Fruit fly (Drosophila melanogaster): Measurements from ENCODE around the gene ovo.

ovo gene

DNA sequence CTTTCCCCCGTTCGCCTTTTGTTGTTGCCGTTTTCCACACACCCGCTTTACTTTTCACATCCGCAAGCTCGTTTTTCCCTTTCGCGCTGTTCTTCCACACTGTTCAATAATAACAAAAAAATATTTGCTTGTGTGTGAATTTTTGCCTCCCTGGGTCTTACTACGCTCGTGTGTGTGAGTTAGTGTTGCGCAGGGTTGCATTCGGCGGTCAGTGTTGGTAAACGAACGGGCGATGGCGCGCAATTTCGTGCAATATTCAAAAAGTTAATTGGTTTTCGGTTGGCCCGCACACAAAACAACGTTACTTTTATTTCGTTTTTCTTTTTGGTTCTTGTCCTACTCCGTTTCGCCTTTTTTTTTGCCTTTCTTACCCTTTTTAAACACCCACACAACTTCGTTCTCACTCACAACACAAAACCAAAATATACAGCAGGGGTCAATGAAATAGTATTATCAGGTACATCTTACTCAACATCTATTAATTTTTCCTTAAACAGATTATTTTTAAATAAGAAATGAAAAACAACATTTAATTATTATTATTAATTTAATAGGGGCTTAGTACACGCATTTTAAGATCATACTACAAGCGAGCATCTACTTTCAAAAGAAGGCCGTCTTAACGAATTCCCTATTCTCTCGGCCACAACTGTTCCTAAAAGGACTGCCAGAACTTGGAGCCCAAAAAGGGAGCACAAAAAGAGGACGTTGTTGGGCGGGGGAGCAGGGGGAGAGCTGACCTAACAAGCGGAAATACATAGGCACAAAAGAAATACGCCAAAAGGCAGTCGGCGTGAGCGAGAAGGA is 35.0 kb downstream of the ovo start (continued):
- no peak for TF ChIP-seq hb (GFP tag; IDR thresholded peaks at IDR 0.05; ENCODE audit: partially characterized antibody)
- TF ChIP-seq Myb (GFP tag; optimal IDR thresholded peaks at IDR 0.05): peak; percentile 46
- TF ChIP-seq CG9932 (GFP tag; IDR thresholded peaks at IDR 0.05): peak; percentile 56
- peak; percentile 29; the same call in 1 of the 2 replicates for TF ChIP-seq Scr (GFP tag; IDR thresholded peaks at IDR 0.05; ENCODE audit: partially characterized antibody)
- TF ChIP-seq CG12659 (GFP tag; optimal IDR thresholded peaks at IDR 0.05): peak; percentile 7
- TF ChIP-seq HLH4C (GFP tag; IDR thresholded peaks at IDR 0.05; ENCODE audit: partially characterized antibody): 0 out of 3 replicates have a peak, but pooled peaks have one; percentile 11
- 0 out of 3 replicates have a peak, but pooled peaks have one; percentile 26 for TF ChIP-seq knrl (GFP tag; IDR thresholded peaks at IDR 0.05; ENCODE audit: partially characterized antibody)
- peak; percentile 73 for TF ChIP-seq CG1603 (tag; optimal IDR thresholded peaks at IDR 0.05)
- no peak for TF ChIP-seq Rx (GFP tag; IDR thresholded peaks at IDR 0.05)
- no peak for TF ChIP-seq CG12104 (GFP tag; optimal IDR thresholded peaks at IDR 0.05)
- TF ChIP-seq tx (GFP tag; optimal IDR thresholded peaks at IDR 0.05): no peak
- peak; percentile 56 for TF ChIP-seq CG10147 (GFP tag; optimal IDR thresholded peaks at IDR 0.05)
- TF ChIP-seq CG11247 (GFP tag; IDR thresholded peaks at IDR 0.05): 0 out of 2 replicates have a peak, but pooled peaks have one; percentile 26
- peak; percentile 45 for TF ChIP-seq pho (GFP tag; optimal IDR thresholded peaks at IDR 0.05)
- peak; percentile 32 for TF ChIP-seq shn (GFP tag; optimal IDR thresholded peaks at IDR 0.05)
- TF ChIP-seq Ets97D (GFP tag; optimal IDR thresholded peaks at IDR 0.05): peak; percentile 83
- peak; percentile 21 for TF ChIP-seq nau (GFP tag; optimal IDR thresholded peaks at IDR 0.05)
- TF ChIP-seq CG15514 (GFP tag; optimal IDR thresholded peaks at IDR 0.05): peak; percentile 86
- TF ChIP-seq Dref (GFP tag; IDR thresholded peaks at IDR 0.05): peak; percentile 48
- TF ChIP-seq Dll (GFP tag; IDR thresholded peaks at IDR 0.05; ENCODE audit: partially characterized antibody): peak; percentile 25; the same call in 2 of the 4 replicates
- no peak for TF ChIP-seq Ptx1 (GFP tag; IDR thresholded peaks at IDR 0.05)
- TF ChIP-seq Ets65A (GFP tag): peak; percentile 86
- peak; percentile 33; the same call in 1 of the 2 replicates for TF ChIP-seq MBD-R2 (GFP tag; IDR thresholded peaks at IDR 0.05)
- TF ChIP-seq zfh1 (GFP tag; IDR thresholded peaks at IDR 0.05): peak; percentile 12; the same call in 1 of the 3 replicates
- TF ChIP-seq pum (GFP tag; optimal IDR thresholded peaks at IDR 0.05): peak; percentile 10
- 0 out of 2 replicates have a peak, but pooled peaks have one; percentile 29 for TF ChIP-seq CG14441 (GFP tag; IDR thresholded peaks at IDR 0.05)
- TF ChIP-seq CG10462 (GFP tag; optimal IDR thresholded peaks at IDR 0.05): no peak
- TF ChIP-seq tup (GFP tag; optimal IDR thresholded peaks at IDR 0.05): no peak
- peak; percentile 69; the same call in 1 of the 3 replicates for TF ChIP-seq CG11456 (GFP tag; IDR thresholded peaks at IDR 0.05)
- no peak for TF ChIP-seq CG13296 (GFP tag; optimal IDR thresholded peaks at IDR 0.05)
- TF ChIP-seq emc (GFP tag; optimal IDR thresholded peaks at IDR 0.05): peak; percentile 14
- TF ChIP-seq fd64A (GFP tag; optimal IDR thresholded peaks at IDR 0.05): no peak
- peak; percentile 55 for TF ChIP-seq CG17186 (GFP tag; optimal IDR thresholded peaks at IDR 0.05)
- no peak for TF ChIP-seq ewg (GFP tag; optimal IDR thresholded peaks at IDR 0.05)
- TF ChIP-seq lola (GFP tag; optimal IDR thresholded peaks at IDR 0.05): no peak
- peak; percentile 79; the same call in 1 of the 2 replicates for TF ChIP-seq CG31441 (GFP tag; IDR thresholded peaks at IDR 0.05)
- no peak for TF ChIP-seq sr (GFP tag; IDR thresholded peaks at IDR 0.05)
- peak; percentile 86 for TF ChIP-seq CG17385 (GFP tag; optimal IDR thresholded peaks at IDR 0.05)
- TF ChIP-seq Mad (GFP tag; optimal IDR thresholded peaks at IDR 0.05): peak; percentile 28
- TF ChIP-seq CG6813 (GFP tag; optimal IDR thresholded peaks at IDR 0.05): no peak
- no peak for TF ChIP-seq CG18011 (GFP tag; optimal IDR thresholded peaks at IDR 0.05)
- TF ChIP-seq CG30403 (GFP tag; optimal IDR thresholded peaks at IDR 0.05): peak; percentile 27
- TF ChIP-seq CG9876 (GFP tag; optimal IDR thresholded peaks at IDR 0.05): peak; percentile 4
- TF ChIP-seq CG4730 (GFP tag; IDR thresholded peaks at IDR 0.05): no peak
- peak; percentile 90 for TF ChIP-seq Dp (GFP tag; optimal IDR thresholded peaks at IDR 0.05)
- no peak for TF ChIP-seq CG15696 (tag; optimal IDR thresholded peaks at IDR 0.05)
- peak; percentile 21 for TF ChIP-seq CG12155 (GFP tag; optimal IDR thresholded peaks at IDR 0.05)
- TF ChIP-seq slbo (GFP tag; IDR thresholded peaks at IDR 0.05): peak; percentile 37; the same call in 1 of the 2 replicates

Data from whole organism, embryonic.